Worm (Caenorhabditis elegans) whole organism, L2 larva: Measurements from ENCODE around the gene ntl-9.

ENCODE experiments used
- blmp-1 ChIP-seq: sonication (generic microtip); optimal IDR thresholded peaks from 2 replicates; lab custom pipeline; 2017; ENCODE audit warnings: missing genetic modification characterization, mild to moderate bottlenecking, missing compliant biosample characterization, antibody characterized with exemption, moderate library complexity; ENCODE audit not compliant: insufficient read depth
- ceh-82 ChIP-seq: fragments of 150-350 bp; optimal IDR thresholded peaks from 2 replicates; lab custom pipeline; 2014; ENCODE audit warnings: missing biosample characterization, missing genetic modification characterization
- dmd-4 ChIP-seq: sonication (generic microtip); optimal IDR thresholded peaks from 2 replicates; lab custom pipeline; 2017; ENCODE audit warnings: missing biosample characterization, missing genetic modification characterization
- elt-3 ChIP-seq: sonication (generic microtip); optimal IDR thresholded peaks from 2 replicates; lab custom pipeline; 2017; ENCODE audit warnings: missing biosample characterization, missing genetic modification characterization
- lin-39 ChIP-seq: fragments of 150-350 bp; optimal IDR thresholded peaks from 2 replicates; lab custom pipeline; 2014; ENCODE audit warnings: missing biosample characterization, missing genetic modification reagents, missing genetic modification characterization
- nhr-10 ChIP-seq: sonication (generic microtip); optimal IDR thresholded peaks from 2 replicates; lab custom pipeline; 2017; ENCODE audit warnings: missing biosample characterization, missing genetic modification characterization
- nhr-11 ChIP-seq: fragments of 150-350 bp; optimal IDR thresholded peaks from 2 replicates; lab custom pipeline; 2014; ENCODE audit warnings: missing biosample characterization, missing genetic modification characterization
- nhr-237 ChIP-seq: fragments of 150-350 bp; optimal IDR thresholded peaks from 2 replicates; lab custom pipeline; 2014; ENCODE audit warnings: missing biosample characterization, missing genetic modification characterization
- nhr-25 ChIP-seq: fragments of 150-350 bp; sonication (generic microtip); optimal IDR thresholded peaks from 3 replicates; lab custom pipeline; 2014; ENCODE audit warnings: missing biosample characterization, missing genetic modification characterization
- nhr-77 ChIP-seq: fragments of 150-350 bp; optimal IDR thresholded peaks from 2 replicates; lab custom pipeline; 2014; ENCODE audit warnings: missing biosample characterization, missing genetic modification characterization
- sma-3 ChIP-seq: sonication (generic microtip); optimal IDR thresholded peaks from 2 replicates; lab custom pipeline; 2016; ENCODE audit warnings: missing genetic modification reagents, missing genetic modification characterization, missing compliant biosample characterization
- unc-62 ChIP-seq: fragments of 150-350 bp; optimal IDR thresholded peaks from 2 replicates; lab custom pipeline; 2014; ENCODE audit warnings: missing biosample characterization, missing genetic modification reagents, missing genetic modification characterization
- ztf-4 ChIP-seq: fragments of 150-350 bp; optimal IDR thresholded peaks from 2 replicates; lab custom pipeline; 2014; ENCODE audit warnings: missing biosample characterization, missing genetic modification characterization

ce11 chrIII:4905405-4905804 is 38.9 kb upstream of the ntl-9 start, which contains the start of gene F26F4.8:
- TF ChIP-seq ceh-82 (tag; lab: Kevin White, UChicago) (no peak), lin-39 (no peak), blmp-1 (tag; lab: Kevin White, UChicago) (no peak), nhr-10 (tag; lab: Kevin White, UChicago) (no peak), ztf-4 (tag; lab: Kevin White, UChicago) (no peak), elt-3 (tag; lab: Kevin White, UChicago) (no peak), unc-62 (no peak), sma-3 (GFP tag; lab: Kevin White, UChicago) (no peak), nhr-25 (no peak), nhr-11 (tag; lab: Kevin White, UChicago) (no peak), nhr-77 (tag; lab: Kevin White, UChicago) (no peak), nhr-237 (tag; lab: Kevin White, UChicago) (no peak), dmd-4 (no peak)
